Worm (Caenorhabditis elegans) whole organism, early embryonic: ENCODE data around the gene lron-2.

ENCODE experiments used
- B0310.2 ChIP-seq: sonication (generic microtip); optimal IDR thresholded peaks from 2 replicates; lab custom pipeline; 2016; ENCODE audit warnings: mild to moderate bottlenecking, missing genetic modification characterization, missing compliant biosample characterization
- F13C5.2 ChIP-seq: sonication (generic microtip); optimal IDR thresholded peaks from 2 replicates; lab custom pipeline; 2017; ENCODE audit warnings: mild to moderate bottlenecking, missing genetic modification characterization, inconsistent platforms, missing compliant biosample characterization
- aly-1 ChIP-seq: sonication (generic microtip); optimal IDR thresholded peaks from 2 replicates; lab custom pipeline; 2016; ENCODE audit warnings: missing genetic modification characterization, missing compliant biosample characterization
- ama-1 ChIP-seq: fragments of 150-350 bp; optimal IDR thresholded peaks from 2 replicates; lab custom pipeline; 2014
- ceh-13 ChIP-seq: fragments of 200-800 bp; sonication (Bioruptor generic); optimal IDR thresholded peaks from 2 replicates; lab custom pipeline; 2018; ENCODE audit warnings: mild to moderate bottlenecking, missing genetic modification characterization, missing compliant biosample characterization
- ceh-36 ChIP-seq: sonication (generic microtip); optimal IDR thresholded peaks from 2 replicates; lab custom pipeline; 2016; ENCODE audit warnings: missing genetic modification characterization, inconsistent platforms, missing compliant biosample characterization
- ets-7 ChIP-seq: sonication (generic microtip); optimal IDR thresholded peaks from 2 replicates; lab custom pipeline; 2016; ENCODE audit warnings: missing genotype, missing genetic modification characterization, missing compliant biosample characterization
- flt-1 ChIP-seq: fragments of 200-800 bp; sonication (Bioruptor generic); IDR thresholded peaks from 2 replicates; pipeline ENCODE4 v1.3.6; 2022; ENCODE audit warnings: missing genetic modification characterization, missing compliant biosample characterization
- hmbx-1 ChIP-seq: sonication (generic microtip); optimal IDR thresholded peaks from 2 replicates; lab custom pipeline; 2016; ENCODE audit warnings: mild to moderate bottlenecking, missing genetic modification characterization, missing compliant biosample characterization
- hmg-4 ChIP-seq: fragments of 200-800 bp; sonication (Bioruptor generic); optimal IDR thresholded peaks from 2 replicates; lab custom pipeline; 2018; ENCODE audit warnings: mild to moderate bottlenecking, missing genetic modification characterization, missing compliant biosample characterization
- hnd-1 ChIP-seq: sonication (generic microtip); optimal IDR thresholded peaks from 2 replicates; lab custom pipeline; 2016; ENCODE audit warnings: missing genetic modification characterization, missing compliant biosample characterization
- pes-1 ChIP-seq: fragments of 200-800 bp; sonication (Bioruptor generic); IDR thresholded peaks from 2 replicates; pipeline ENCODE4 v1.3.6; 2022; ENCODE audit warnings: missing genetic modification reagents, missing genetic modification characterization, missing compliant biosample characterization
- scrt-1 ChIP-seq: fragments of 200-800 bp; sonication (Bioruptor generic); IDR thresholded peaks from 2 replicates; pipeline ENCODE4 v1.3.6; 2022; ENCODE audit warnings: missing genetic modification characterization, missing compliant biosample characterization
- sea-1 ChIP-seq: fragments of 200-800 bp; sonication (Bioruptor generic); conservative IDR thresholded peaks from 2 replicates; pipeline ENCODE4 v1.3.6; 2022; ENCODE audit warnings: missing genetic modification characterization, missing compliant biosample characterization
- tbx-11 ChIP-seq: fragments of 200-800 bp; sonication (Bioruptor generic); IDR thresholded peaks from 2 replicates; pipeline ENCODE4 v1.3.6; 2022; ENCODE audit warnings: missing genetic modification characterization, missing compliant biosample characterization
- tbx-37 ChIP-seq: fragments of 200-800 bp; sonication (Bioruptor generic); conservative IDR thresholded peaks from 2 replicates; pipeline ENCODE4 v1.3.6; 2022; ENCODE audit warnings: missing genetic modification reagents, missing genetic modification characterization, missing compliant biosample characterization
- tra-4 ChIP-seq: sonication (generic microtip); optimal IDR thresholded peaks from 2 replicates; lab custom pipeline; 2017; ENCODE audit warnings: missing genetic modification characterization, missing compliant biosample characterization

The lron-2 gene

ce11 chrV:9314408-9314807 lies 27.0 kb upstream of the lron-2 start:
- no peak for TF ChIP-seq tbx-37
- TF ChIP-seq ceh-13 (GFP tag; lab: Kevin White, UChicago) = no peak
- TF ChIP-seq sea-1 = no peak
- no peak for TF ChIP-seq B0310.2 (tag; lab: Kevin White, UChicago)
- no peak for TF ChIP-seq aly-1 (tag; lab: Kevin White, UChicago)
- no peak for TF ChIP-seq hmbx-1 (tag; lab: Kevin White, UChicago)

DNA sequence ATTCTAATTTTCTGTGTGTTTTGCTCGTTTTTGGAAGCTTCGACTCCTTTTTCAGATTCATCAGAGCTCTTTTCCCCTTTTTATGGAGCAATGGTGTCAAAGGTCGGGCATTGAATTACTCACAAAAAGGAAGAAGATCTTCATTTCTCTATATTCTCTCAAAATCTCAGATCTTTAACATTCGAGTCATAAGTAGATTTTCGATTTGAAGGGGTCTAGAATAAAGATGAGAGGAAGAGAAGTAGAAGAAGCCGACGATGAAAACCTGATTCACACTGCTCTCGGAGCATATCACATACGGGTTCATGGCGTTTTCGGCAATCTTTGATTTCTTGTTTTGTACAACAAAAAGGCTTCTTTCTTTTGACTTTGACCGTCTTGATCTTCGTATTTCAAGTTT lies 25.0 kb upstream of the lron-2 start:
- TF ChIP-seq tbx-11 (GFP tag; lab: Robert Waterston, UW) (no peak), hmbx-1 (tag; lab: Kevin White, UChicago) (no peak), pes-1 (GFP tag; lab: Robert Waterston, UW) (no peak), hmg-4 (GFP tag; lab: Kevin White, UChicago) (no peak), hnd-1 (tag; lab: Kevin White, UChicago) (no peak), tra-4 (no peak), flt-1 (no peak)

DNA sequence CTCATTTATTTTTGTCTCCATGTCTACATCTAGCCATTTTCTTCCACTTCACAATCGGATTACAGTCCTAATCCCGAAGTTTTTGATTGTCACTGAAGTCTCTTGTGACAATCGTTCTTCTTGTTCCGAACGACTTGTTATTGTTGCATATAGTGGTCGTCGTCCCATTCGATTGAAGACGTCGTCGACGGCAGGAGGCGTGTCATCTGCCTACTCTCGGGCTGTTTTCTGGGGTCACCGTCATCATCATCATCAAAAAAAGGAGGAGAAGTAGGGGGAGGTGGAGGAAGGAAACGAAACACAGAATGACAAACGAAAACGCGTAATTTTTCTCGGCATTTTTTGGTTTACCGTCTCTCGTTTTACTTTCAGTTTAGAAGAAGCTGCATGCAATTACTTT lies 17.8 kb upstream of the lron-2 start, which contains the start of gene F44A2.3:
TSS of gene F44A2.3 (plus strand) at position 301 of the 400 bp plus-strand sequence.
- TF ChIP-seq sea-1 (no peak), hnd-1 (tag; lab: Kevin White, UChicago) (no peak), scrt-1 (no peak), aly-1 (tag; lab: Kevin White, UChicago) (no peak), ama-1 (no peak), hmbx-1 (tag; lab: Kevin White, UChicago) (no peak), pes-1 (GFP tag; lab: Robert Waterston, UW) (no peak), F13C5.2 (no peak), flt-1 (no peak), ets-7 (tag; lab: Kevin White, UChicago) (no peak), tbx-11 (GFP tag; lab: Robert Waterston, UW) (no peak), B0310.2 (tag; lab: Kevin White, UChicago) (no peak), ceh-13 (GFP tag; lab: Kevin White, UChicago) (no peak), tra-4 (no peak), tbx-37 (no peak)

ce11 chrV:9303026-9303425 lies 15.7 kb upstream of the lron-2 start, which contains the start of gene nhr-39:
nhr-39 (plus strand) TSS chrV:9303326.
- TF ChIP-seq tbx-11 (GFP tag; lab: Robert Waterston, UW) (no peak), sea-1 (no peak), aly-1 (tag; lab: Kevin White, UChicago) (no peak), pes-1 (GFP tag; lab: Robert Waterston, UW) (no peak), tbx-37 (no peak), F13C5.2 (no peak), scrt-1 (no peak), ceh-36 (tag; lab: Kevin White, UChicago) (no peak), flt-1 (no peak)

- TF ChIP-seq F13C5.2 (no peak), tbx-37 (no peak), hnd-1 (tag; lab: Kevin White, UChicago) (no peak), hmbx-1 (tag; lab: Kevin White, UChicago) (no peak), tra-4 (no peak), ama-1 (no peak), ets-7 (tag; lab: Kevin White, UChicago) (no peak), flt-1 (no peak), aly-1 (tag; lab: Kevin White, UChicago) (no peak), hmg-4 (GFP tag; lab: Kevin White, UChicago) (no peak)
These were observed 10.0 kb upstream of the lron-2 start, which contains the start of gene F44A2.5 for ce11 chrV:9297332-9297731. F44A2.5 (plus strand) TSS chrV:9297632.

DNA sequence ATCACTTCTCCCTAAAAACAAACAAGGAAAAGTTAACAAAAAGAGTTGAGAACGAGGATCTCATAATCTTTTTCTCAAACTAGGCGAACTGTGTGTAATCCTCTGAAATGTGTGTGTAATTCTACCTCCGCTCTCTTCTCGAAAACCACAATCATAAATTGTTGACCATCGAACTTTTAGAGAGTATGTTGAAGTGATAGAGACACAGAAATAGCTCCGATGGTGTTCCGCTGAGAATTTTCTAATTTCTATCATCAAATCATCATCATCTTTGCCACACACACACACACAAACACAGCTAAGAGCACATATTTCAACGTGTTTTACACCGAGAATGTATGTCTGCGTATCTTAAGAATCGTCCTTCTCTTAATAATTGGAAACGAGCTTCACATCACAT lies 8.2 kb upstream of the lron-2 start:
- TF ChIP-seq hmbx-1 (tag; lab: Kevin White, UChicago) (no peak), F13C5.2 (no peak), tra-4 (no peak), ceh-13 (GFP tag; lab: Kevin White, UChicago) (no peak), hmg-4 (GFP tag; lab: Kevin White, UChicago) (no peak), ama-1 (no peak), sea-1 (no peak), B0310.2 (tag; lab: Kevin White, UChicago) (no peak)

- TF ChIP-seq hmg-4 (GFP tag; lab: Kevin White, UChicago) (peak; percentile 47), scrt-1 (0 out of 2 replicates have a peak, but pooled peaks have one; percentile 41), hmbx-1 (tag; lab: Kevin White, UChicago) (no peak)
These were observed 6.0 kb upstream of the lron-2 start for ce11 chrV:9293359-9293758.

DNA sequence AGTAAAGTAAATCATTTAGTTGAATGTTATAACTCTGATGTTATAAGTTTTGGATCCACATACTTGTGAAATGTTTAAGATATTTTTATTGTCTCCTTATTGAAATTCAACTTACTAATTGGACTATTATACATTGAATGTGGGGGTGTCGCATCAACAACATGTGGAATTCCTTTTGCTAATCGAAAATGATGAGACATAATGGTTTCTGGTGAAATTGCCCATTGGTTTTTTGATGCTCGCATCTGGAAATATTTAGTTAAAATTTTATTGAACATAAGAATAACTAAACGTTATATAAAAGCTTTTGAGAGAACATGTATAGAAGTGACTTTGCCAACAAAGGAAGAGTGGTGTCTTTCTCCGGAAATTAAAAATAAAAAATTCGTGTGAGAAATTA lies 4.6 kb upstream of the lron-2 start, which contains the start of gene ZK682.7:
TSS of gene ZK682.7 (minus strand) at position 247 of the 400 bp plus-strand sequence.
- TF ChIP-seq sea-1 (no peak), hmbx-1 (tag; lab: Kevin White, UChicago) (no peak), ama-1 (no peak), ceh-13 (GFP tag; lab: Kevin White, UChicago) (no peak), B0310.2 (tag; lab: Kevin White, UChicago) (no peak), hmg-4 (GFP tag; lab: Kevin White, UChicago) (no peak), ets-7 (tag; lab: Kevin White, UChicago) (no peak), F13C5.2 (no peak), tbx-11 (GFP tag; lab: Robert Waterston, UW) (no peak), tbx-37 (no peak), tra-4 (no peak), aly-1 (tag; lab: Kevin White, UChicago) (no peak), scrt-1 (no peak), pes-1 (GFP tag; lab: Robert Waterston, UW) (no peak), ceh-36 (tag; lab: Kevin White, UChicago) (no peak)

DNA sequence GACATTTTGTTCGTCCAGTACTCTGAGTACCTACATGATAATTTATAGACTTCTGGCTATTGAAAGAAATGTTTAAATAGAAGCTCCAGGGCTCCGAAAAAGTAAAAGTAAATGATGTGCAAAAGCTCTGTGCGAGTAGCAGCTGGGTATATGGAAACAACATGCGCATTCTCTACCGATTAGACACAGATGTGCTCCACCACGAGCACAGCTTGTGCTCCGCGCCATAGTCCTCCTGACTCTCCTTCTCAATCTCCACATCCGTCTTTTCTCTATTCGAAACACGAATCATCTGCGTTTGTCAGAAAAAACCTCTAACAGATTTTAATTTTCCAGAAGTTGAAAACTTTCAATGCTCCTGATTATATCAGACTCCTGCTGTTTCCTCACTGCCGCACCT lies 3.9 kb downstream of the lron-2 start:
- TF ChIP-seq F13C5.2 = no peak
- TF ChIP-seq ceh-13 (GFP tag; lab: Kevin White, UChicago) = no peak
- TF ChIP-seq pes-1 (GFP tag; lab: Robert Waterston, UW) = no peak
